Worm (Caenorhabditis elegans): ENCODE results near the gene cyp-35D1.

DNA sequence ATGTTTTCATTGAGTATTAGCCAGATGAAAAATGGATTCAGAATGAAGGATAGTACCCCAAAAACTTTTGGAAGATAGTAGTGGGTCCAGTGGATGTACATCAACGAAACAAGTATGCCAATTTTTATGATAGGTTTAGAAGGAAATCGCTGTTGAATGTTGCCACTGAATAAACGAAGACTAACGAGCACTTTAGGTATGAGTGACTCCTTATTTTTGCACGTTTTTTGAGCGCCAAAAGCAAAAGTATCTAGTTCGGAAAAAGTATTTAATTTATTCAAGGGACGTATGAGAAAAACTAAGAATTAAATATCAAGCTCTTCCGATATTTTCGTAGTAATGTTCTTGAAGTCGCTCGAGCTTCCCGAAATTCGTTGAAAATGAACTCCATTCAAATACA lies 4.8 kb downstream of the cyp-35D1 start, which contains the start of gene srj-10:
- TF ChIP-seq F44E2.7 (GFP tag; IDR thresholded peaks at IDR 0.05): no peak
- TF ChIP-seq F10B5.3 (tag; optimal IDR thresholded peaks at IDR 0.05): no peak
- no peak for TF ChIP-seq fos-1 (tag; optimal IDR thresholded peaks at IDR 0.05)
- TF ChIP-seq nhr-237 (tag; optimal IDR thresholded peaks at IDR 0.05): no peak
- no peak for TF ChIP-seq nhr-10 (tag; optimal IDR thresholded peaks at IDR 0.05)
- TF ChIP-seq snpc-4 (tag; optimal IDR thresholded peaks at IDR 0.05): no peak
- TF ChIP-seq zfp-3 (GFP tag; conservative IDR thresholded peaks at IDR 0.05): no peak
- TF ChIP-seq ztf-7 (tag; optimal IDR thresholded peaks at IDR 0.05): no peak
- TF ChIP-seq mdl-1 (tag; optimal IDR thresholded peaks at IDR 0.05): no peak
- TF ChIP-seq aha-1 (tag): no peak
- TF ChIP-seq jun-1 (tag; optimal IDR thresholded peaks at IDR 0.05): no peak
- TF ChIP-seq zag-1 (tag; optimal IDR thresholded peaks at IDR 0.05): no peak
